Fruit fly (Drosophila melanogaster) whole organism, adult: ENCODE results near the gene slp2.

ENCODE experiments used
- CG11617 ChIP-seq: fragments of 200-800 bp; sonication (Bioruptor generic); optimal IDR thresholded peaks from 2 replicates; lab custom pipeline; 2017; ENCODE audit warnings: mild to moderate bottlenecking, missing biosample characterization, missing genetic modification reagents, missing genetic modification characterization
- CG12768 ChIP-seq: fragments of 200-800 bp; sonication (Bioruptor generic); optimal IDR thresholded peaks from 2 replicates; lab custom pipeline; 2017; ENCODE audit warnings: missing biosample characterization, missing genetic modification characterization, mild to moderate bottlenecking, moderate library complexity, missing genetic modification reagents
- CG14711 ChIP-seq: fragments of 200-800 bp; sonication (Bioruptor generic); optimal IDR thresholded peaks from 2 replicates; lab custom pipeline; 2018; ENCODE audit warnings: missing biosample characterization, mild to moderate bottlenecking, missing genetic modification characterization, moderate library complexity
- CG1620 ChIP-seq: fragments of 200-800 bp; sonication (Bioruptor generic); optimal IDR thresholded peaks from 2 replicates; lab custom pipeline; 2016; ENCODE audit warnings: missing biosample characterization, missing genetic modification characterization
- CG33017 ChIP-seq: fragments of 200-800 bp; sonication (Bioruptor generic); optimal IDR thresholded peaks from 2 replicates; lab custom pipeline; 2018; ENCODE audit warnings: missing biosample characterization, mild to moderate bottlenecking, missing genetic modification characterization, moderate library complexity
- CG5204 ChIP-seq: fragments of 200-800 bp; sonication (Bioruptor generic); optimal IDR thresholded peaks from 2 replicates; lab custom pipeline; 2016; ENCODE audit warnings: missing biosample characterization, missing genetic modification characterization
- CG7045 ChIP-seq: fragments of 200-800 bp; sonication (Bioruptor generic); optimal IDR thresholded peaks from 2 replicates; lab custom pipeline; 2017; ENCODE audit warnings: missing biosample characterization, mild to moderate bottlenecking, missing genetic modification characterization
- CG7101 ChIP-seq: fragments of 200-800 bp; sonication (Bioruptor generic); optimal IDR thresholded peaks from 2 replicates; lab custom pipeline; 2018; ENCODE audit warnings: missing biosample characterization, mild to moderate bottlenecking, missing genetic modification characterization, moderate library complexity
- Clk ChIP-seq: fragments of 200-800 bp; sonication (Bioruptor generic); optimal IDR thresholded peaks from 2 replicates; lab custom pipeline; 2017; ENCODE audit warnings: missing biosample characterization, missing genetic modification characterization
- Crg-1 ChIP-seq: fragments of 200-800 bp; sonication (Bioruptor generic); optimal IDR thresholded peaks from 2 replicates; lab custom pipeline; 2016; ENCODE audit warnings: missing biosample characterization, missing genetic modification characterization
- Hr96 ChIP-seq: fragments of 200-800 bp; sonication (Bioruptor generic); optimal IDR thresholded peaks from 2 replicates; lab custom pipeline; 2016; ENCODE audit warnings: missing biosample characterization, missing genetic modification characterization
- Mnt ChIP-seq: fragments of 200-800 bp; sonication (Bioruptor generic); optimal IDR thresholded peaks from 2 replicates; lab custom pipeline; 2016; ENCODE audit warnings: missing biosample characterization, mild to moderate bottlenecking, missing genetic modification characterization
- bab1 ChIP-seq: fragments of 200-800 bp; sonication (Bioruptor generic); optimal IDR thresholded peaks from 3 replicates; lab custom pipeline; 2019; ENCODE audit warnings: missing biosample characterization, mild to moderate bottlenecking, missing genetic modification characterization, moderate library complexity
- cic ChIP-seq: fragments of 200-800 bp; sonication (Bioruptor generic); optimal IDR thresholded peaks from 2 replicates; lab custom pipeline; 2017; ENCODE audit warnings: missing biosample characterization, mild to moderate bottlenecking, missing genetic modification characterization, moderate library complexity
- cnc ChIP-seq, 2 experiments: fragments of >200 bp; optimal IDR thresholded peaks; 2 replicates each; lab custom pipeline; 2017
- kay ChIP-seq: fragments of 200-800 bp; sonication (Bioruptor generic); peaks from one replicate; lab custom pipeline; 2016; ENCODE audit warnings: missing biosample characterization, missing genetic modification characterization, borderline replicate concordance
- ovo ChIP-seq: fragments of 200-800 bp; sonication (Bioruptor generic); optimal IDR thresholded peaks from 2 replicates; lab custom pipeline; 2016; ENCODE audit warnings: missing biosample characterization, missing genetic modification characterization
- pad ChIP-seq: fragments of 200-800 bp; sonication (Bioruptor generic); optimal IDR thresholded peaks from 3 replicates; lab custom pipeline; 2017; ENCODE audit warnings: missing biosample characterization, missing genetic modification characterization, mild to moderate bottlenecking, moderate library complexity, missing genetic modification reagents
- tj ChIP-seq: fragments of 200-800 bp; sonication (Bioruptor generic); optimal IDR thresholded peaks from 3 replicates; lab custom pipeline; 2017; ENCODE audit warnings: missing biosample characterization, mild to moderate bottlenecking, missing genetic modification characterization, moderate library complexity
- toe ChIP-seq: fragments of 200-800 bp; sonication (Bioruptor generic); optimal IDR thresholded peaks from 2 replicates; lab custom pipeline; 2016; ENCODE audit warnings: missing biosample characterization, missing genetic modification characterization

Gene slp2

dm6 chr2L:3814163-3814562, 22.5 kb upstream of the slp2 start:
- TF ChIP-seq Mnt (GFP tag; lab: Kevin White, UChicago) (no peak), CG5204 (GFP tag; lab: Kevin White, UChicago) (no peak), Crg-1 (no peak), ovo (GFP tag; lab: Kevin White, UChicago) (no peak), CG12768 (no peak), CG14711 (tag; lab: Kevin White, UChicago) (no peak), toe (GFP tag; lab: Kevin White, UChicago) (no peak), CG7101 (tag; lab: Kevin White, UChicago) (no peak), pad (GFP tag; lab: Kevin White, UChicago) (no peak), CG1620 (GFP tag; lab: Kevin White, UChicago) (no peak), CG7045 (GFP tag; lab: Kevin White, UChicago) (no peak)

DNA sequence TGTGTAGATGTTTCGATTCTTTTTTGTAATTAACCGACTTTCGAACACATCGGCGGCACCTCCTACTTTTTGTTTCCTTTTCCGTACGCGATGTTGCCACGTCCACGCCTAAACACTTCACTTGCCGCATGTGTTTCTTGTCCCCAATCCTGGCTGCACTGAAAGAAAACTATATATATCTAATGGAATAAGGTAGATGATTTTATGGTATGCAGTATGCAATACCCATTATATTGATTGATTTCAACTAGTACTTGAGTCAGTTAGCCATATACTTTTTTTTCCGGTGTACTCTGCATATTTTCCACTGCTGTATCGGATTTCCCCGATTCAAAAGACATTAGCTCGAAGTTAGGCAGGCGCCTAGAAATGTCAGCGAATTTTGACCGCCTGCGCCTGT, 17.7 kb upstream of the slp2 start:
- TF ChIP-seq CG1620 (GFP tag; lab: Kevin White, UChicago) (no peak), Clk (GFP tag; lab: Kevin White, UChicago) (no peak), CG14711 (tag; lab: Kevin White, UChicago) (no peak), CG11617 (no peak), pad (GFP tag; lab: Kevin White, UChicago) (no peak), CG7101 (tag; lab: Kevin White, UChicago) (no peak), CG5204 (GFP tag; lab: Kevin White, UChicago) (no peak), bab1 (no peak), Mnt (GFP tag; lab: Kevin White, UChicago) (no peak), Hr96 (no peak), ovo (GFP tag; lab: Kevin White, UChicago) (no peak), Crg-1 (no peak), tj (GFP tag; lab: Kevin White, UChicago) (no peak), CG12768 (no peak), cnc (optimal IDR thresholded peaks at IDR 0.05; lab: Kevin White, UChicago) (no peak)

- TF ChIP-seq CG12768: no peak
- TF ChIP-seq ovo (GFP tag; lab: Kevin White, UChicago): no peak
- no peak for TF ChIP-seq CG14711 (tag; lab: Kevin White, UChicago)
- TF ChIP-seq tj (GFP tag; lab: Kevin White, UChicago): no peak
Observed at dm6 chr2L:3822462-3823065, 14.1 kb upstream of the slp2 start.

DNA sequence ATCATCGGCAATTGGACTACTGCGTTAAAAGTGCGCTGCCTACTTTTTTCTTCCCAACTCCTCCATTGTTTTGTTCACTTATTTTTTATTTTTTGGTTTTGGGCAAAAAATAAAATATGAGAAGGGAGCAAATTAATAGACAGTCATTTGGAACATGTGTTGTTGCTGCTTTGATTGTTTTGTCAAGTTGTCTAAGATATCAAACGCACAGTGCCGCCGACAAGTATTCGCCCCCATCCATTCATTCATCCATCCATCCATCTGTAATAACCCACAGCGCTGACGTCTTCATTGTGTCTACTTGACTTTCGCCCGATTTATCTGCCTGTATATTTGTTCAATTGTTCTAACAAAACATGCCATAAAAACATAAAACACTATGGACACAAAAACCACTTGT, 12.8 kb upstream of the slp2 start:
- no peak for TF ChIP-seq Clk (GFP tag; lab: Kevin White, UChicago)

DNA sequence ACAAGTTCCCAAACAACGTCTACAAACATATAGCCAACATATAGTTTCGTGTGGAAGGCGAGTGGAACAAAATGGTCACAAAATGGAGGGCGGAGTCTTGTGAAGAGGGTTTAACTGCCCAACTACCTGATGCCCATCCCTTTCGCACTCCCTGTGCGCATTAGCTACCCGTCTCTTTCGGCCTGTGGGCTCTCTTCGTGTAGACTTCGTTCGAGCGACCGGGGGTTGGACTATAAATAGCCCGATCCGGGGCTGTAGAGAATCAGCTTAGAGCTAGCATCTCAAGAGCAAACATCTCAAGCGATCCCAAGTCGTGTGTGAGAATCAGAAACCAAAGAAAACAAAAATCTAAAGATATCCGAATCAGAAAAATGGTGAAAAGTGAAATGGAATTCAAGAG, 11.2 kb upstream of the slp2 start, which contains the start of gene slp1:
Gene slp1, plus strand, starts transcription at position 263 of the 400 bp plus-strand sequence.
- no peak for TF ChIP-seq CG11617
- TF ChIP-seq pad (GFP tag; lab: Kevin White, UChicago): no peak
- TF ChIP-seq CG7045 (GFP tag; lab: Kevin White, UChicago): no peak
- no peak for TF ChIP-seq CG7101 (tag; lab: Kevin White, UChicago)
- no peak for TF ChIP-seq ovo (GFP tag; lab: Kevin White, UChicago)
- TF ChIP-seq cic: no peak
- no peak for TF ChIP-seq CG5204 (GFP tag; lab: Kevin White, UChicago)
- no peak for TF ChIP-seq bab1
- TF ChIP-seq CG33017: no peak
- TF ChIP-seq kay (GFP tag; lab: Kevin White, UChicago): no peak
- no peak for TF ChIP-seq Mnt (GFP tag; lab: Kevin White, UChicago)
- no peak for TF ChIP-seq CG12768
- TF ChIP-seq tj (GFP tag; lab: Kevin White, UChicago): no peak
- TF ChIP-seq Clk (GFP tag; lab: Kevin White, UChicago): no peak
- no peak for TF ChIP-seq Crg-1
- no peak for TF ChIP-seq Hr96
- TF ChIP-seq cnc (optimal IDR thresholded peaks at IDR 0.05; lab: Kevin White, UChicago): no peak
- TF ChIP-seq CG1620 (GFP tag; lab: Kevin White, UChicago): no peak
- TF ChIP-seq CG14711 (tag; lab: Kevin White, UChicago): no peak

dm6 chr2L:3827406-3828133, 9.1 kb upstream of the slp2 start:
- TF ChIP-seq CG5204 (GFP tag; lab: Kevin White, UChicago) (no peak), CG14711 (tag; lab: Kevin White, UChicago) (no peak), Mnt (GFP tag; lab: Kevin White, UChicago) (no peak), kay (GFP tag; lab: Kevin White, UChicago) (no peak), tj (GFP tag; lab: Kevin White, UChicago) (no peak), pad (GFP tag; lab: Kevin White, UChicago) (no peak), Clk (GFP tag; lab: Kevin White, UChicago) (no peak), toe (GFP tag; lab: Kevin White, UChicago) (no peak), cic (no peak), CG7045 (GFP tag; lab: Kevin White, UChicago) (no peak), bab1 (no peak), CG12768 (no peak), Hr96 (no peak), CG33017 (no peak), ovo (GFP tag; lab: Kevin White, UChicago) (no peak), CG1620 (GFP tag; lab: Kevin White, UChicago) (no peak), CG11617 (no peak), CG7101 (tag; lab: Kevin White, UChicago) (no peak), Crg-1 (no peak), cnc (optimal IDR thresholded peaks at IDR 0.05; lab: Kevin White, UChicago) (no peak)
